Fruit fly (Drosophila melanogaster) whole organism, wandering third instar larva: ENCODE measurements around the gene CtBP.

ENCODE experiments used
- Abd-B ChIP-seq: fragments of >200 bp; optimal IDR thresholded peaks from 2 replicates; lab custom pipeline; 2017; ENCODE audit warnings: missing biosample characterization, missing genetic modification characterization
- CG32264 ChIP-seq: fragments of 200-800 bp; sonication (Bioruptor generic); optimal IDR thresholded peaks from 2 replicates; lab custom pipeline; 2016; ENCODE audit warnings: missing biosample characterization, missing genetic modification characterization
- CG9705 ChIP-seq: fragments of 200-800 bp; sonication (Bioruptor generic); optimal IDR thresholded peaks from 2 replicates; lab custom pipeline; 2018; ENCODE audit warnings: missing biosample characterization, mild to moderate bottlenecking, missing genetic modification characterization
- CrebA ChIP-seq: fragments of 200-800 bp; sonication (Bioruptor generic); optimal IDR thresholded peaks from 2 replicates; lab custom pipeline; 2016; ENCODE audit warnings: missing biosample characterization, mild to moderate bottlenecking, missing genetic modification characterization, borderline replicate concordance
- Dfd ChIP-seq: fragments of >200 bp; optimal IDR thresholded peaks from 2 replicates; lab custom pipeline; 2017; ENCODE audit warnings: missing biosample characterization, missing genetic modification characterization
- Dif ChIP-seq: fragments of 200-275, 200-300 bp; sonication (Bioruptor generic); optimal IDR thresholded peaks from 2 replicates; lab custom pipeline; 2018; ENCODE audit warnings: missing biosample characterization, missing genetic modification characterization; ENCODE audit not compliant: partially characterized antibody
- GATAd ChIP-seq: sonication (Bioruptor generic); optimal IDR thresholded peaks from 2 replicates; lab custom pipeline; 2016; ENCODE audit warnings: missing biosample characterization, missing genetic modification characterization
- HLH106 ChIP-seq: fragments of 200-800 bp; optimal IDR thresholded peaks from 3 replicates; lab custom pipeline; 2019; ENCODE audit warnings: missing biosample characterization, mild to moderate bottlenecking, missing genetic modification characterization, moderate library complexity
- Hnf4 ChIP-seq: fragments of 200-800 bp; sonication (Bioruptor generic); optimal IDR thresholded peaks from 2 replicates; lab custom pipeline; 2016; ENCODE audit warnings: missing biosample characterization, mild to moderate bottlenecking, missing genetic modification characterization
- Hr78 ChIP-seq: fragments of >200 bp; optimal IDR thresholded peaks from 2 replicates; lab custom pipeline; 2017; ENCODE audit warnings: missing biosample characterization, missing genetic modification characterization
- Hr83 ChIP-seq: fragments of 200-300 bp; sonication (Bioruptor generic); optimal IDR thresholded peaks from 2 replicates; lab custom pipeline; 2016; ENCODE audit warnings: missing biosample characterization, mild to moderate bottlenecking, missing genetic modification characterization, moderate library complexity; ENCODE audit not compliant: poor library complexity, severe bottlenecking
- Jra ChIP-seq: sonication (Bioruptor generic); optimal IDR thresholded peaks from 2 replicates; lab custom pipeline; 2016; ENCODE audit warnings: missing biosample characterization, missing genetic modification characterization
- Mio ChIP-seq: sonication (Bioruptor generic); optimal IDR thresholded peaks from 2 replicates; lab custom pipeline; 2016; ENCODE audit warnings: missing biosample characterization, missing genetic modification characterization
- Myc ChIP-seq: fragments of >200 bp; optimal IDR thresholded peaks from 2 replicates; lab custom pipeline; 2017
- N ChIP-seq: fragments of >200 bp; optimal IDR thresholded peaks from 2 replicates; lab custom pipeline; 2018; ENCODE audit warnings: missing biosample characterization, missing external identifiers, missing genetic modification characterization
- OdsH ChIP-seq: fragments of 200-800 bp; sonication (Bioruptor generic); optimal IDR thresholded peaks from 2 replicates; lab custom pipeline; 2016; ENCODE audit warnings: missing biosample characterization, mild to moderate bottlenecking, missing genetic modification characterization
- Rel ChIP-seq, 2 experiments: fragments of 200-800 bp; sonication (Bioruptor generic) in 1 of 2; optimal IDR thresholded peaks; 2 replicates in 1 of 2; 3 replicates in 1 of 2; lab custom pipeline; 2016 to 2019; ENCODE audit warnings: mild to moderate bottlenecking in 2 of 2, missing biosample characterization in 2 of 2, missing genetic modification characterization in 2 of 2, moderate library complexity in 1 of 2
- Sp1 ChIP-seq: fragments of 200-800 bp; sonication (Bioruptor generic); optimal IDR thresholded peaks from 3 replicates; lab custom pipeline; 2019; ENCODE audit warnings: missing biosample characterization, mild to moderate bottlenecking, missing genetic modification characterization, moderate library complexity
- Vsx2 ChIP-seq: fragments of 200-300, 225-300 bp; sonication (Bioruptor generic); optimal IDR thresholded peaks from 2 replicates; lab custom pipeline; 2018; ENCODE audit warnings: missing biosample characterization, missing genetic modification characterization; ENCODE audit not compliant: partially characterized antibody
- br ChIP-seq: fragments of 200-800 bp; sonication (Bioruptor generic); optimal IDR thresholded peaks from 2 replicates; lab custom pipeline; 2016; ENCODE audit warnings: missing biosample characterization, missing genetic modification characterization
- brk ChIP-seq: fragments of 200-800 bp; sonication (Bioruptor generic); optimal IDR thresholded peaks from 2 replicates; lab custom pipeline; 2016; ENCODE audit warnings: missing biosample characterization, mild to moderate bottlenecking, missing genetic modification characterization
- dl ChIP-seq, 2 experiments: fragments of 175-275, 200-275 bp in 1 of 2; fragments of 200-275 bp in 1 of 2; sonication (Bioruptor generic); optimal IDR thresholded peaks; lab custom pipeline; 2018; ENCODE audit warnings: mild to moderate bottlenecking in 2 of 2, missing biosample characterization in 2 of 2, missing genetic modification characterization in 2 of 2, moderate library complexity in 2 of 2; ENCODE audit not compliant: partially characterized antibody in 2 of 2, insufficient read depth in 1 of 2
- dmrt93B ChIP-seq: fragments of 200-800 bp; sonication (Bioruptor generic); optimal IDR thresholded peaks from 2 replicates; lab custom pipeline; 2018; ENCODE audit warnings: missing biosample characterization, mild to moderate bottlenecking, missing genetic modification characterization
- dsf ChIP-seq: sonication (Bioruptor generic); optimal IDR thresholded peaks from 2 replicates; lab custom pipeline; 2016; ENCODE audit warnings: missing biosample characterization, missing genetic modification characterization, borderline replicate concordance
- ey ChIP-seq: fragments of 200-800 bp; sonication (Bioruptor generic); optimal IDR thresholded peaks from 2 replicates; lab custom pipeline; 2016; ENCODE audit warnings: missing biosample characterization, missing genetic modification characterization
- foxo ChIP-seq, 2 experiments: fragments of 200-800 bp; sonication (Bioruptor generic); optimal IDR thresholded peaks; 2 replicates in 1 of 2; 3 replicates in 1 of 2; lab custom pipeline; 2016 to 2017; ENCODE audit warnings: missing biosample characterization in 2 of 2, missing genetic modification characterization in 2 of 2
- fru ChIP-seq: fragments of 200-800 bp; sonication (Bioruptor generic); optimal IDR thresholded peaks from 3 replicates; lab custom pipeline; 2016; ENCODE audit warnings: missing biosample characterization, mild to moderate bottlenecking, missing genetic modification characterization
- h ChIP-seq: fragments of 200-800 bp; sonication (Bioruptor generic); optimal IDR thresholded peaks from 3 replicates; lab custom pipeline; 2016; ENCODE audit warnings: missing biosample characterization, mild to moderate bottlenecking, missing genetic modification characterization
- jim ChIP-seq: fragments of 175-275, 200-325 bp; sonication (Bioruptor generic); optimal IDR thresholded peaks from 2 replicates; lab custom pipeline; 2016; ENCODE audit warnings: missing biosample characterization, mild to moderate bottlenecking, missing genetic modification characterization
- lola ChIP-seq: fragments of >200 bp; optimal IDR thresholded peaks from 2 replicates; lab custom pipeline; 2017; ENCODE audit warnings: missing biosample characterization, missing genetic modification characterization
- pan ChIP-seq: fragments of >200 bp; optimal IDR thresholded peaks from 2 replicates; lab custom pipeline; 2017
- psq ChIP-seq: fragments of 200-800 bp; sonication (Bioruptor generic); optimal IDR thresholded peaks from 3 replicates; lab custom pipeline; 2017; ENCODE audit warnings: missing biosample characterization, mild to moderate bottlenecking, missing genetic modification characterization, moderate library complexity
- rgr ChIP-seq: fragments of 200-800 bp; sonication (Bioruptor generic); optimal IDR thresholded peaks from 3 replicates; lab custom pipeline; 2016; ENCODE audit warnings: missing biosample characterization, mild to moderate bottlenecking, missing genetic modification characterization
- sage ChIP-seq: fragments of 200-800 bp; sonication (Bioruptor generic); optimal IDR thresholded peaks from 2 replicates; lab custom pipeline; 2016; ENCODE audit warnings: missing biosample characterization, mild to moderate bottlenecking, missing genetic modification characterization
- sv ChIP-seq: fragments of 200-800 bp; sonication (Bioruptor generic); optimal IDR thresholded peaks from 3 replicates; lab custom pipeline; 2016; ENCODE audit warnings: missing biosample characterization, missing genetic modification characterization
- tai ChIP-seq: sonication (Bioruptor generic); optimal IDR thresholded peaks from 2 replicates; lab custom pipeline; 2016; ENCODE audit warnings: missing biosample characterization, missing genetic modification characterization
- usp ChIP-seq: fragments of >200 bp; optimal IDR thresholded peaks from 2 replicates; lab custom pipeline; 2017; ENCODE audit warnings: missing biosample characterization, missing genetic modification characterization
- woc ChIP-seq: sonication (Bioruptor generic); optimal IDR thresholded peaks from 2 replicates; lab custom pipeline; 2016; ENCODE audit warnings: missing biosample characterization, mild to moderate bottlenecking, missing genetic modification characterization

Gene CtBP

dm6 chr3R:13012351-13012750 is 902 bp downstream of the CtBP start:
- TF ChIP-seq Vsx2 (GFP tag; lab: Kevin White, UChicago): no peak
- peak; percentile 49 for TF ChIP-seq Jra (GFP tag; lab: Kevin White, UChicago)
- peak; percentile 85 for TF ChIP-seq h (GFP tag; lab: Kevin White, UChicago)
- TF ChIP-seq tai (GFP tag; lab: Kevin White, UChicago): no peak
- peak; percentile 60 for TF ChIP-seq Sp1 (GFP tag; lab: Kevin White, UChicago)
- no peak for TF ChIP-seq Hnf4 (GFP tag; lab: Kevin White, UChicago)
- no peak for TF ChIP-seq sage (GFP tag; lab: Kevin White, UChicago)
- TF ChIP-seq br (GFP tag; lab: Kevin White, UChicago): peak; percentile 81
- no peak for TF ChIP-seq brk (GFP tag; lab: Kevin White, UChicago)
- no peak for TF ChIP-seq GATAd (GFP tag; lab: Kevin White, UChicago)
- TF ChIP-seq sv (GFP tag; lab: Kevin White, UChicago): peak; percentile 45
- no peak for TF ChIP-seq Mio (GFP tag; lab: Kevin White, UChicago)
- no peak for TF ChIP-seq usp (GFP tag; lab: Kevin White, UChicago)
- TF ChIP-seq Hr83 (GFP tag; lab: Kevin White, UChicago): peak; percentile 78
- TF ChIP-seq Rel (GFP tag; optimal IDR thresholded peaks at IDR 0.05; lab: Kevin White, UChicago): no peak
- peak; percentile 60 for TF ChIP-seq Rel (tag; optimal IDR thresholded peaks at IDR 0.05; lab: Kevin White, UChicago)
- TF ChIP-seq dl (GFP tag; optimal IDR thresholded peaks at IDR 0.05; lab: Kevin White, UChicago; ENCODE audit: insufficient read depth in 1 of 2, partially characterized antibody in 2 of 2): no peak
- TF ChIP-seq CG9705 (GFP tag; lab: Kevin White, UChicago): peak; percentile 7
- TF ChIP-seq CrebA (GFP tag; lab: Kevin White, UChicago): no peak
- TF ChIP-seq rgr (GFP tag; lab: Kevin White, UChicago): peak; percentile 80
- TF ChIP-seq foxo (GFP tag; optimal IDR thresholded peaks at IDR 0.05; lab: Kevin White, UChicago): peak; percentile 64 to 83
- peak; percentile 41 for TF ChIP-seq Dif (GFP tag; lab: Kevin White, UChicago)
- TF ChIP-seq fru (GFP tag; lab: Kevin White, UChicago): peak; percentile 83
- no peak for TF ChIP-seq Dfd
- peak; percentile 75 for TF ChIP-seq psq (GFP tag; lab: Kevin White, UChicago)
- TF ChIP-seq Hr78 (GFP tag; lab: Kevin White, UChicago): no peak
- TF ChIP-seq dsf (GFP tag; lab: Kevin White, UChicago): no peak
- peak; percentile 82 for TF ChIP-seq ey (GFP tag; lab: Kevin White, UChicago)
- peak; percentile 11 for TF ChIP-seq jim (GFP tag; lab: Kevin White, UChicago)
- peak; percentile 64 for TF ChIP-seq OdsH (GFP tag; lab: Kevin White, UChicago)
- peak; percentile 61 for TF ChIP-seq HLH106 (tag; lab: Kevin White, UChicago)
- peak; percentile 72 for TF ChIP-seq N (GFP tag; lab: Kevin White, UChicago)
- TF ChIP-seq Myc (lab: Kevin White, UChicago): no peak
- peak; percentile 21 for TF ChIP-seq CG32264
- peak; percentile 47 for TF ChIP-seq woc
- TF ChIP-seq lola: no peak
- TF ChIP-seq Abd-B (GFP tag; lab: Kevin White, UChicago): no peak
- TF ChIP-seq dmrt93B (GFP tag; lab: Kevin White, UChicago): no peak
- TF ChIP-seq pan (lab: Kevin White, UChicago): no peak

- no peak for TF ChIP-seq h (GFP tag; lab: Kevin White, UChicago)
- TF ChIP-seq psq (GFP tag; lab: Kevin White, UChicago): peak; percentile 34
- peak in 1 of 2 experiments; percentile 7 for TF ChIP-seq dl (GFP tag; optimal IDR thresholded peaks at IDR 0.05; lab: Kevin White, UChicago; ENCODE audit: insufficient read depth in 1 of 2, partially characterized antibody in 2 of 2)
- TF ChIP-seq rgr (GFP tag; lab: Kevin White, UChicago): no peak
- TF ChIP-seq Hr83 (GFP tag; lab: Kevin White, UChicago): peak; percentile 21
- no peak for TF ChIP-seq dsf (GFP tag; lab: Kevin White, UChicago)
- no peak for TF ChIP-seq Hr78 (GFP tag; lab: Kevin White, UChicago)
These were observed 1.5 kb downstream of the CtBP start for dm6 chr3R:13012990-13013389.
